Fruit fly (Drosophila melanogaster) whole organism, adult: ENCODE data around the gene CG8112.

Experiments used
- CG11617 ChIP-seq: fragments of 200-800 bp; sonication (Bioruptor generic); optimal IDR thresholded peaks from 2 replicates; lab custom pipeline; 2017; ENCODE audit warnings: mild to moderate bottlenecking, missing biosample characterization, missing genetic modification reagents, missing genetic modification characterization
- CG12768 ChIP-seq: fragments of 200-800 bp; sonication (Bioruptor generic); optimal IDR thresholded peaks from 2 replicates; lab custom pipeline; 2017; ENCODE audit warnings: missing biosample characterization, missing genetic modification characterization, mild to moderate bottlenecking, moderate library complexity, missing genetic modification reagents
- CG1620 ChIP-seq: fragments of 200-800 bp; sonication (Bioruptor generic); optimal IDR thresholded peaks from 2 replicates; lab custom pipeline; 2016; ENCODE audit warnings: missing biosample characterization, missing genetic modification characterization
- CG33017 ChIP-seq: fragments of 200-800 bp; sonication (Bioruptor generic); optimal IDR thresholded peaks from 2 replicates; lab custom pipeline; 2018; ENCODE audit warnings: missing biosample characterization, mild to moderate bottlenecking, missing genetic modification characterization, moderate library complexity
- CG7045 ChIP-seq: fragments of 200-800 bp; sonication (Bioruptor generic); optimal IDR thresholded peaks from 2 replicates; lab custom pipeline; 2017; ENCODE audit warnings: missing biosample characterization, mild to moderate bottlenecking, missing genetic modification characterization
- CG7101 ChIP-seq: fragments of 200-800 bp; sonication (Bioruptor generic); optimal IDR thresholded peaks from 2 replicates; lab custom pipeline; 2018; ENCODE audit warnings: missing biosample characterization, mild to moderate bottlenecking, missing genetic modification characterization, moderate library complexity
- Crg-1 ChIP-seq: fragments of 200-800 bp; sonication (Bioruptor generic); optimal IDR thresholded peaks from 2 replicates; lab custom pipeline; 2016; ENCODE audit warnings: missing biosample characterization, missing genetic modification characterization
- Hr96 ChIP-seq: fragments of 200-800 bp; sonication (Bioruptor generic); optimal IDR thresholded peaks from 2 replicates; lab custom pipeline; 2016; ENCODE audit warnings: missing biosample characterization, missing genetic modification characterization
- Mnt ChIP-seq: fragments of 200-800 bp; sonication (Bioruptor generic); optimal IDR thresholded peaks from 2 replicates; lab custom pipeline; 2016; ENCODE audit warnings: missing biosample characterization, mild to moderate bottlenecking, missing genetic modification characterization
- bab1 ChIP-seq: fragments of 200-800 bp; sonication (Bioruptor generic); optimal IDR thresholded peaks from 3 replicates; lab custom pipeline; 2019; ENCODE audit warnings: missing biosample characterization, mild to moderate bottlenecking, missing genetic modification characterization, moderate library complexity
- cic ChIP-seq: fragments of 200-800 bp; sonication (Bioruptor generic); optimal IDR thresholded peaks from 2 replicates; lab custom pipeline; 2017; ENCODE audit warnings: missing biosample characterization, mild to moderate bottlenecking, missing genetic modification characterization, moderate library complexity
- kay ChIP-seq: fragments of 200-800 bp; sonication (Bioruptor generic); peaks from one replicate; lab custom pipeline; 2016; ENCODE audit warnings: missing biosample characterization, missing genetic modification characterization, borderline replicate concordance
- pad ChIP-seq: fragments of 200-800 bp; sonication (Bioruptor generic); optimal IDR thresholded peaks from 3 replicates; lab custom pipeline; 2017; ENCODE audit warnings: missing biosample characterization, missing genetic modification characterization, mild to moderate bottlenecking, moderate library complexity, missing genetic modification reagents

DNA sequence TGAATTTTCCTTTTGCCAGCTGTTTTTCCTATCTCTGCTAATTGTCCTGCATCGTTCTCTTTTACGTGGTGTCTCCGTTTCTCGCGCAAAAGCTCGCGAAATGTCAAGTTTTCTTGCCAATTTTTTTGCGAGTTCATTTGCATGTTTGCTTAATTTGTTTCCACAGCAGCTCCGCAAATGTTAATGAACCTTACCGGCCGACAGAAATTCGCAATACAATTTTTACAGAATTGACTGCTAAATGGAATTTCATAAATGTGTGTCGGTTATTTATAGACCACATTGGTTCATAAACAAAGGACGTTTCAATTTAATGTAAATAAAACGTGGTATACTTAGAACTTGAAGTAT lies 36.0 kb downstream of the CG8112 start:
- TF ChIP-seq bab1 (no peak), kay (no peak), CG1620 (GFP tag; lab: Kevin White, UChicago) (no peak), CG11617 (GFP tag; lab: Kevin White, UChicago) (no peak), Hr96 (GFP tag; lab: Kevin White, UChicago) (no peak), CG7101 (tag; lab: Kevin White, UChicago) (no peak), CG12768 (GFP tag; lab: Kevin White, UChicago) (no peak), Mnt (GFP tag; lab: Kevin White, UChicago) (no peak), CG7045 (no peak), pad (no peak), CG33017 (tag; lab: Kevin White, UChicago) (no peak), Crg-1 (GFP tag; lab: Kevin White, UChicago) (no peak), cic (GFP tag; lab: Kevin White, UChicago) (no peak)
